Worm (Caenorhabditis elegans): ENCODE measurements around the gene txt-18.

DNA sequence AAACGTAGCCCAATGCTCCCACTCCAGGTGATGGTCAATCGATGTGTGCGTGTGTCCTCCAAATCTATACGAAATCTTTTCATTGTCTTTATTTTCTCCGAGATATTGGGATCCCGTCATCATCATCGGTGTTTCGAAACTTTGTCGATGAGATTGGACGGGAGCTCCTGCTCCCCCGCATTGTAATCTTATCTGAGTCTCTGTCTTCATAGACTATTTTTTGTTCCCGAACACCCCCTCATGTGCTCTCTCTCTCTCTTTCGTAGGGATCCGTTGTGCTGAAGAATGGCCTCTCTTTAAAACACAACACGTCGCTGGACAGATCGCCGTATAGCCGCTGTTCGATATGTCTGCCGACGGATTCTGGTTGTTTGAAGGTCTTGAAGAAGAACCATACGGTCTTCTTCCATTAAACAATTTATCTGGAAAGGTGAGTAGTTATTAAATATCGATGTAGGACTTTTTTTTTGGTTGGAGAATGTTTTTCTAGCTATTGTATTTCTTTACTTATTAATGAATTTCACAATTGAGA lies 40.6 kb upstream of the txt-18 start, which contains the start of gene C29F5.1:
- TF ChIP-seq him-1 (tag; optimal IDR thresholded peaks at IDR 0.05) (no peak), W03F9.2 (tag; optimal IDR thresholded peaks at IDR 0.05) (no peak)

Data from whole organism, L4/young adult.